Fruit fly (Drosophila melanogaster) whole organism, wandering third instar larva: Measurements from ENCODE around the gene Atg14.

Experiments
- Abd-B ChIP-seq: fragments of >200 bp; optimal IDR thresholded peaks from 2 replicates; lab custom pipeline; 2017; ENCODE audit warnings: missing biosample characterization, missing genetic modification characterization
- CG32264 ChIP-seq: fragments of 200-800 bp; sonication (Bioruptor generic); optimal IDR thresholded peaks from 2 replicates; lab custom pipeline; 2016; ENCODE audit warnings: missing biosample characterization, missing genetic modification characterization
- CG9705 ChIP-seq: fragments of 200-800 bp; sonication (Bioruptor generic); optimal IDR thresholded peaks from 2 replicates; lab custom pipeline; 2018; ENCODE audit warnings: missing biosample characterization, mild to moderate bottlenecking, missing genetic modification characterization
- CrebA ChIP-seq: fragments of 200-800 bp; sonication (Bioruptor generic); optimal IDR thresholded peaks from 2 replicates; lab custom pipeline; 2016; ENCODE audit warnings: missing biosample characterization, mild to moderate bottlenecking, missing genetic modification characterization, borderline replicate concordance
- Dfd ChIP-seq: fragments of >200 bp; optimal IDR thresholded peaks from 2 replicates; lab custom pipeline; 2017; ENCODE audit warnings: missing biosample characterization, missing genetic modification characterization
- Dif ChIP-seq: fragments of 200-275, 200-300 bp; sonication (Bioruptor generic); optimal IDR thresholded peaks from 2 replicates; lab custom pipeline; 2018; ENCODE audit warnings: missing biosample characterization, missing genetic modification characterization; ENCODE audit not compliant: partially characterized antibody
- GATAd ChIP-seq: sonication (Bioruptor generic); optimal IDR thresholded peaks from 2 replicates; lab custom pipeline; 2016; ENCODE audit warnings: missing biosample characterization, missing genetic modification characterization
- HLH106 ChIP-seq: fragments of 200-800 bp; optimal IDR thresholded peaks from 3 replicates; lab custom pipeline; 2019; ENCODE audit warnings: missing biosample characterization, mild to moderate bottlenecking, missing genetic modification characterization, moderate library complexity
- Hnf4 ChIP-seq: fragments of 200-800 bp; sonication (Bioruptor generic); optimal IDR thresholded peaks from 2 replicates; lab custom pipeline; 2016; ENCODE audit warnings: missing biosample characterization, mild to moderate bottlenecking, missing genetic modification characterization
- Hr78 ChIP-seq: fragments of >200 bp; optimal IDR thresholded peaks from 2 replicates; lab custom pipeline; 2017; ENCODE audit warnings: missing biosample characterization, missing genetic modification characterization
- Hr83 ChIP-seq: fragments of 200-300 bp; sonication (Bioruptor generic); optimal IDR thresholded peaks from 2 replicates; lab custom pipeline; 2016; ENCODE audit warnings: missing biosample characterization, mild to moderate bottlenecking, missing genetic modification characterization, moderate library complexity; ENCODE audit not compliant: poor library complexity, severe bottlenecking
- Jra ChIP-seq: sonication (Bioruptor generic); optimal IDR thresholded peaks from 2 replicates; lab custom pipeline; 2016; ENCODE audit warnings: missing biosample characterization, missing genetic modification characterization
- Mio ChIP-seq: sonication (Bioruptor generic); optimal IDR thresholded peaks from 2 replicates; lab custom pipeline; 2016; ENCODE audit warnings: missing biosample characterization, missing genetic modification characterization
- Myc ChIP-seq: fragments of >200 bp; optimal IDR thresholded peaks from 2 replicates; lab custom pipeline; 2017
- N ChIP-seq: fragments of >200 bp; optimal IDR thresholded peaks from 2 replicates; lab custom pipeline; 2018; ENCODE audit warnings: missing biosample characterization, missing external identifiers, missing genetic modification characterization
- OdsH ChIP-seq: fragments of 200-800 bp; sonication (Bioruptor generic); optimal IDR thresholded peaks from 2 replicates; lab custom pipeline; 2016; ENCODE audit warnings: missing biosample characterization, mild to moderate bottlenecking, missing genetic modification characterization
- Rel ChIP-seq, 2 experiments: fragments of 200-800 bp; sonication (Bioruptor generic) in 1 of 2; optimal IDR thresholded peaks; 2 replicates in 1 of 2; 3 replicates in 1 of 2; lab custom pipeline; 2016 to 2019; ENCODE audit warnings: mild to moderate bottlenecking in 2 of 2, missing biosample characterization in 2 of 2, missing genetic modification characterization in 2 of 2, moderate library complexity in 1 of 2
- Sp1 ChIP-seq: fragments of 200-800 bp; sonication (Bioruptor generic); optimal IDR thresholded peaks from 3 replicates; lab custom pipeline; 2019; ENCODE audit warnings: missing biosample characterization, mild to moderate bottlenecking, missing genetic modification characterization, moderate library complexity
- Vsx2 ChIP-seq: fragments of 200-300, 225-300 bp; sonication (Bioruptor generic); optimal IDR thresholded peaks from 2 replicates; lab custom pipeline; 2018; ENCODE audit warnings: missing biosample characterization, missing genetic modification characterization; ENCODE audit not compliant: partially characterized antibody
- br ChIP-seq: fragments of 200-800 bp; sonication (Bioruptor generic); optimal IDR thresholded peaks from 2 replicates; lab custom pipeline; 2016; ENCODE audit warnings: missing biosample characterization, missing genetic modification characterization
- brk ChIP-seq: fragments of 200-800 bp; sonication (Bioruptor generic); optimal IDR thresholded peaks from 2 replicates; lab custom pipeline; 2016; ENCODE audit warnings: missing biosample characterization, mild to moderate bottlenecking, missing genetic modification characterization
- dl ChIP-seq, 2 experiments: fragments of 175-275, 200-275 bp in 1 of 2; fragments of 200-275 bp in 1 of 2; sonication (Bioruptor generic); optimal IDR thresholded peaks; lab custom pipeline; 2018; ENCODE audit warnings: mild to moderate bottlenecking in 2 of 2, missing biosample characterization in 2 of 2, missing genetic modification characterization in 2 of 2, moderate library complexity in 2 of 2; ENCODE audit not compliant: partially characterized antibody in 2 of 2, insufficient read depth in 1 of 2
- dmrt93B ChIP-seq: fragments of 200-800 bp; sonication (Bioruptor generic); optimal IDR thresholded peaks from 2 replicates; lab custom pipeline; 2018; ENCODE audit warnings: missing biosample characterization, mild to moderate bottlenecking, missing genetic modification characterization
- dsf ChIP-seq: sonication (Bioruptor generic); optimal IDR thresholded peaks from 2 replicates; lab custom pipeline; 2016; ENCODE audit warnings: missing biosample characterization, missing genetic modification characterization, borderline replicate concordance
- ey ChIP-seq: fragments of 200-800 bp; sonication (Bioruptor generic); optimal IDR thresholded peaks from 2 replicates; lab custom pipeline; 2016; ENCODE audit warnings: missing biosample characterization, missing genetic modification characterization
- foxo ChIP-seq, 2 experiments: fragments of 200-800 bp; sonication (Bioruptor generic); optimal IDR thresholded peaks; 2 replicates in 1 of 2; 3 replicates in 1 of 2; lab custom pipeline; 2016 to 2017; ENCODE audit warnings: missing biosample characterization in 2 of 2, missing genetic modification characterization in 2 of 2
- fru ChIP-seq: fragments of 200-800 bp; sonication (Bioruptor generic); optimal IDR thresholded peaks from 3 replicates; lab custom pipeline; 2016; ENCODE audit warnings: missing biosample characterization, mild to moderate bottlenecking, missing genetic modification characterization
- h ChIP-seq: fragments of 200-800 bp; sonication (Bioruptor generic); optimal IDR thresholded peaks from 3 replicates; lab custom pipeline; 2016; ENCODE audit warnings: missing biosample characterization, mild to moderate bottlenecking, missing genetic modification characterization
- jim ChIP-seq: fragments of 175-275, 200-325 bp; sonication (Bioruptor generic); optimal IDR thresholded peaks from 2 replicates; lab custom pipeline; 2016; ENCODE audit warnings: missing biosample characterization, mild to moderate bottlenecking, missing genetic modification characterization
- lola ChIP-seq: fragments of >200 bp; optimal IDR thresholded peaks from 2 replicates; lab custom pipeline; 2017; ENCODE audit warnings: missing biosample characterization, missing genetic modification characterization
- pan ChIP-seq: fragments of >200 bp; optimal IDR thresholded peaks from 2 replicates; lab custom pipeline; 2017
- psq ChIP-seq: fragments of 200-800 bp; sonication (Bioruptor generic); optimal IDR thresholded peaks from 3 replicates; lab custom pipeline; 2017; ENCODE audit warnings: missing biosample characterization, mild to moderate bottlenecking, missing genetic modification characterization, moderate library complexity
- rgr ChIP-seq: fragments of 200-800 bp; sonication (Bioruptor generic); optimal IDR thresholded peaks from 3 replicates; lab custom pipeline; 2016; ENCODE audit warnings: missing biosample characterization, mild to moderate bottlenecking, missing genetic modification characterization
- sage ChIP-seq: fragments of 200-800 bp; sonication (Bioruptor generic); optimal IDR thresholded peaks from 2 replicates; lab custom pipeline; 2016; ENCODE audit warnings: missing biosample characterization, mild to moderate bottlenecking, missing genetic modification characterization
- sv ChIP-seq: fragments of 200-800 bp; sonication (Bioruptor generic); optimal IDR thresholded peaks from 3 replicates; lab custom pipeline; 2016; ENCODE audit warnings: missing biosample characterization, missing genetic modification characterization
- tai ChIP-seq: sonication (Bioruptor generic); optimal IDR thresholded peaks from 2 replicates; lab custom pipeline; 2016; ENCODE audit warnings: missing biosample characterization, missing genetic modification characterization
- usp ChIP-seq: fragments of >200 bp; optimal IDR thresholded peaks from 2 replicates; lab custom pipeline; 2017; ENCODE audit warnings: missing biosample characterization, missing genetic modification characterization
- woc ChIP-seq: sonication (Bioruptor generic); optimal IDR thresholded peaks from 2 replicates; lab custom pipeline; 2016; ENCODE audit warnings: missing biosample characterization, mild to moderate bottlenecking, missing genetic modification characterization

Gene Atg14

DNA sequence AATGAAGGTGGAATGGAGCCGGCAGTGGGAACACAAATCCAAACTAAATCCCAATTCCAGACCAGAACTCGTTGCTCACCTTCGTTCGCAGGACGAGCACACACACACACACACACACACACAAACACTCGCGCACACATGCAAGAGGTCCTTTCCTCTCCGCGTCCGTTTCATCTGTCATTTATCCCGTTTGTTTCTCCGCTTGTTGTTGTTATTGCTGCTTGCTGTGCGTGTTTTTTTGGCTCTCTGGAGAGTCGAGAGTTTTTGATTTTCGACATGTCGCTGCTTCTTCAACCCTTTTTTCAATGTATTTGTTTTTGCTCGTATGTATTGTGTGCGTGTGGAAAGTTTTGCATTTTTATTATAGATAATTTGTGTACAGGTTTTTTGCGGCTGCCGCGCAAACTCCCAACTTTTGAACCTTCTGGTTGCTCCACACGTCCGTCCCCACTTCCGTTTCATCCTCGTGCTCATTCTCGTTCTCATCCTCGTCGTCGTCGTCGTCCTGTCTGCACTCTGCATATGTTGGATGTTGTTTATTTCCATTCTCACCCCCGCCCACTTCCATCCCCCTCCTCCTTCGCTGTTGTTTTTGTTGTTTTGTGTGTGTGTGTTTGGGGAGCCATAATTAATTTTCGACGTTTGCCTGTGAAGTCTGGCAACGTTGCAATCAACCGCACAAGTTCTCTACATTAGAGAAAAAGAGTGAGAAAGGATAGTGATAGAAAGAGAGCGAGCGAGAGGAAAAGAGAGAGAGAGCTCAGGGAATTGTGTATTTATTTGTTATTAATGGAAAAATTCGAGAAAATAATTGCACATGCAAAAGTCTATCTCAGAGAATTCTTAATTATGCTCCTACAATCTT is 46.8 kb upstream of the Atg14 start:
- TF ChIP-seq fru (GFP tag; lab: Kevin White, UChicago) (peak; percentile 2), dmrt93B (GFP tag; lab: Kevin White, UChicago) (no peak), tai (GFP tag; lab: Kevin White, UChicago) (no peak), Hr83 (GFP tag; lab: Kevin White, UChicago) (no peak), woc (GFP tag; lab: Kevin White, UChicago) (no peak), Dfd (GFP tag; lab: Kevin White, UChicago) (no peak), lola (no peak), pan (lab: Kevin White, UChicago) (no peak), jim (no peak), Myc (no peak), N (GFP tag; lab: Kevin White, UChicago) (no peak), h (no peak), CrebA (GFP tag; lab: Kevin White, UChicago) (no peak), Vsx2 (GFP tag; lab: Kevin White, UChicago) (no peak), Jra (GFP tag; lab: Kevin White, UChicago) (no peak), psq (GFP tag; lab: Kevin White, UChicago) (peak; percentile 60), Mio (no peak)

DNA sequence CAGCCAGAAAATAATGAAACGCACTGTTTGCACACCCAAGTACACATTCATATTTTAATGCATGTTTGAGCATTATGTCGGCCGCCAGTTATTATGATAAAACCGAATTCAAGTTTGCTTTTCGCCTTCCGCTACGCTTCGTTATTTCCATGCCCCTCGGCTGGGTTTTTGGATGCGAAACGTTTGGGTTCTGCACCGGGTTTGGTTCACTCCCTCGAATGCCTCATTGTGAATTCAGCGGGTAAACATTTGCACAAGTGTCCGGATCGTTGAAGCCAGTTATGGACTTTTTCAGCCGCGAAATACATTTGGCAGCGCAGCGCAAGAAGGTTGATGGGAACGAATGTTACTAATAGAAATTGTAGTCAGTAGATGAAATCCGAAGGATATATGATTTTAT is 45.0 kb upstream of the Atg14 start:
- TF ChIP-seq rgr (GFP tag; lab: Kevin White, UChicago) (peak; percentile 10), Hr83 (GFP tag; lab: Kevin White, UChicago) (peak; percentile 3), lola (no peak), GATAd (no peak), ey (GFP tag; lab: Kevin White, UChicago) (no peak), CG9705 (GFP tag; lab: Kevin White, UChicago) (no peak), N (GFP tag; lab: Kevin White, UChicago) (no peak), fru (GFP tag; lab: Kevin White, UChicago) (no peak), sv (GFP tag; lab: Kevin White, UChicago) (no peak), Dif (no peak), Jra (GFP tag; lab: Kevin White, UChicago) (no peak), HLH106 (tag; lab: Kevin White, UChicago) (no peak), Hr78 (GFP tag; lab: Kevin White, UChicago) (no peak), dmrt93B (GFP tag; lab: Kevin White, UChicago) (no peak), sage (GFP tag; lab: Kevin White, UChicago) (no peak), Hnf4 (GFP tag; lab: Kevin White, UChicago) (peak; percentile 8), h (peak; percentile 7), tai (GFP tag; lab: Kevin White, UChicago) (no peak), CrebA (GFP tag; lab: Kevin White, UChicago) (no peak), Vsx2 (GFP tag; lab: Kevin White, UChicago) (no peak), usp (no peak), Abd-B (no peak), psq (GFP tag; lab: Kevin White, UChicago) (no peak)

DNA sequence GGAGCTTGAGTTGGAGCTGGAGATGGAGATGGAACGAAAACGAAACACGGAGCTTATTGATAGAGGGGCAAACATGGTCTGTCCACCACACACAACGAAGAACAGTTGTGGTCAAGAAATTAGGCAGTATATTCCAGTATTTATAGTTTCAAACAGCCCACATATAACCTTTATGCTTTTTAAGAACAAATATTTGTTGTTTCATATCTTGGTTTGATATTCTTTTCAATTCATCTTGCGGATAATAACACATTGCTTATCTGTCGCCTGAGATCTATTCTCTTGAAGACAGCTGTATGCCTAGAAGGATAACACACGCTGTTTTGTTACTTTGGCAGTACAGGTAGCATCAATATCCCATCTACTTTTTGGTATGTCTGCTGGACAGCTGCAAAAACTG is 43.4 kb upstream of the Atg14 start:
- TF ChIP-seq OdsH (GFP tag; lab: Kevin White, UChicago) (no peak), lola (no peak), Dif (no peak), Rel (GFP tag; optimal IDR thresholded peaks at IDR 0.05; lab: Kevin White, UChicago) (no peak), Rel (tag; optimal IDR thresholded peaks at IDR 0.05; lab: Kevin White, UChicago) (no peak), usp (no peak), GATAd (no peak), Hnf4 (GFP tag; lab: Kevin White, UChicago) (no peak), ey (GFP tag; lab: Kevin White, UChicago) (peak; percentile 34), foxo (GFP tag; optimal IDR thresholded peaks at IDR 0.05; lab: Kevin White, UChicago) (peak in 1 of 2 experiments; percentile 25), CG9705 (GFP tag; lab: Kevin White, UChicago) (no peak), Sp1 (GFP tag; lab: Kevin White, UChicago) (peak; percentile 7), Hr83 (GFP tag; lab: Kevin White, UChicago) (no peak), brk (no peak), h (peak; percentile 44), Mio (no peak), Hr78 (GFP tag; lab: Kevin White, UChicago) (no peak), dl (GFP tag; optimal IDR thresholded peaks at IDR 0.05; lab: Kevin White, UChicago; ENCODE audit: insufficient read depth in 1 of 2, partially characterized antibody in 2 of 2) (no peak), psq (GFP tag; lab: Kevin White, UChicago) (peak; percentile 25), Vsx2 (GFP tag; lab: Kevin White, UChicago) (no peak), pan (lab: Kevin White, UChicago) (no peak), Abd-B (no peak), rgr (GFP tag; lab: Kevin White, UChicago) (peak; percentile 10), Myc (no peak), CrebA (GFP tag; lab: Kevin White, UChicago) (no peak), Jra (GFP tag; lab: Kevin White, UChicago) (no peak), tai (GFP tag; lab: Kevin White, UChicago) (no peak), fru (GFP tag; lab: Kevin White, UChicago) (peak; percentile 53), dsf (GFP tag; lab: Kevin White, UChicago) (no peak), sage (GFP tag; lab: Kevin White, UChicago) (no peak), Dfd (GFP tag; lab: Kevin White, UChicago) (no peak), br (GFP tag; lab: Kevin White, UChicago) (no peak), sv (GFP tag; lab: Kevin White, UChicago) (no peak), N (GFP tag; lab: Kevin White, UChicago) (no peak), HLH106 (tag; lab: Kevin White, UChicago) (no peak), CG32264 (GFP tag; lab: Kevin White, UChicago) (no peak), jim (no peak)
